Fruit fly (Drosophila melanogaster): ENCODE results near the gene CG9593.

DNA sequence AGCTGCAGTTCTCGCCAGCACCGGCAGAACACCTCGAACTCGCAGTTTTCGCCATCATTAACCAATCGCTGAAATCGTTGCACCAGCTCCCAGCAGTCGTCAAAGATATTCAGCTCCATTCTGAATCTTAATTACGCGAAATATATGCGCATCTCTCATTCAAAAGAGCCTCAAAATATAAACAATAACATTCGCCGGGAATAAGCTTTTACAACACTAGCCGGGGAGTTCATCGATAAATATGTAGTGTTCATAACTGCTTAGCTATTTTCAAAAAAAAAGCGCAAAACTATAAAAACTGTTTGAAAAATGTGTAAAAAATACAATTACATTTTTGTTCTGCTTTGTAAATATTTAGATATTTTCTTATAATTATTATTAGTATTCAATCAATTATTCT lies 37.2 kb downstream of the CG9593 start, which contains the start of gene Pbp45:
- TF ChIP-seq CG33017 (tag; optimal IDR thresholded peaks at IDR 0.05) = no peak
- TF ChIP-seq Mnt (GFP tag; optimal IDR thresholded peaks at IDR 0.05) = no peak
- TF ChIP-seq CG14711 (tag; optimal IDR thresholded peaks at IDR 0.05) = peak; percentile 32
- peak; percentile 16 for TF ChIP-seq pad (GFP tag; optimal IDR thresholded peaks at IDR 0.05)
- peak; percentile 41 for TF ChIP-seq CG7101 (tag; optimal IDR thresholded peaks at IDR 0.05)
- TF ChIP-seq CG11617 (GFP tag; optimal IDR thresholded peaks at IDR 0.05) = no peak
- TF ChIP-seq CG12768 (GFP tag; optimal IDR thresholded peaks at IDR 0.05) = no peak
- peak; percentile 23 for TF ChIP-seq Crg-1 (GFP tag; optimal IDR thresholded peaks at IDR 0.05)
- no peak for TF ChIP-seq Clk (GFP tag; optimal IDR thresholded peaks at IDR 0.05)
- TF ChIP-seq kay (GFP tag; ENCODE audit: borderline replicate concordance) = no peak
- peak; percentile 35 for TF ChIP-seq tj (GFP tag; optimal IDR thresholded peaks at IDR 0.05)

All from whole organism, adult.